Worm (Caenorhabditis elegans) whole organism, L1 larva: Measurements from ENCODE around the gene ZK1307.3.
A peak's percentile ranks its signal among the peaks of the same experiment; 100 is the strongest.

Experiments
- alr-1 ChIP-seq: fragments of 200-800 bp; sonication (Bioruptor generic); optimal IDR thresholded peaks from 2 replicates; lab custom pipeline; 2018; ENCODE audit warnings: borderline replicate concordance, mild to moderate bottlenecking, missing genetic modification characterization, missing compliant biosample characterization
- blmp-1 ChIP-seq: fragments of 150-350 bp; optimal IDR thresholded peaks from 2 replicates; lab custom pipeline; 2014; ENCODE audit warnings: missing biosample characterization, missing genetic modification characterization
- ceh-8 ChIP-seq: fragments of 200-800 bp; sonication (Bioruptor generic); optimal IDR thresholded peaks from 2 replicates; lab custom pipeline; 2018; ENCODE audit warnings: mild to moderate bottlenecking, missing genetic modification characterization, moderate library complexity, missing compliant biosample characterization
- ceh-82 ChIP-seq, 3 experiments: fragments of 150-350 bp in 1 of 3; sonication (generic microtip) in 2 of 3; optimal IDR thresholded peaks; 2 replicates each; lab custom pipeline; 2014 to 2017; ENCODE audit warnings: missing biosample characterization in 3 of 3, missing genetic modification characterization in 3 of 3
- ceh-90 ChIP-seq: sonication (generic microtip); optimal IDR thresholded peaks from 2 replicates; lab custom pipeline; 2016; ENCODE audit warnings: missing genetic modification characterization, missing compliant biosample characterization
- ces-1 ChIP-seq: fragments of 150-350 bp; optimal IDR thresholded peaks from 2 replicates; lab custom pipeline; 2014; ENCODE audit warnings: missing biosample characterization, missing genetic modification reagents, missing genetic modification characterization
- dpl-1 ChIP-seq, 3 experiments: fragments of 150-350 bp in 2 of 3; sonication (generic microtip) in 1 of 3; optimal IDR thresholded peaks; 2 replicates each; lab custom pipeline; 2014 to 2017; ENCODE audit warnings: missing biosample characterization in 3 of 3, missing genetic modification characterization in 3 of 3, missing genetic modification reagents in 3 of 3
- efl-1 ChIP-seq, 4 experiments: fragments of 150-350 bp; optimal IDR thresholded peaks in 3 of 4; peaks in 1 of 4; 1 replicate in 1 of 4; 2 replicates in 3 of 4; lab custom pipeline; 2014; ENCODE audit warnings: missing biosample characterization in 2 of 4, missing genetic modification characterization in 2 of 4, missing genetic modification reagents in 2 of 4
- egl-13 ChIP-seq: sonication (generic microtip); optimal IDR thresholded peaks from 2 replicates; lab custom pipeline; 2016; ENCODE audit warnings: missing genotype, missing genetic modification reagents, missing genetic modification characterization, missing compliant biosample characterization
- egl-27 ChIP-seq, 2 experiments: fragments of 150-350 bp in 1 of 2; sonication (generic microtip); optimal IDR thresholded peaks; 3 replicates each; lab custom pipeline; 2017 to 2018; ENCODE audit warnings: missing biosample characterization in 2 of 2, missing genetic modification characterization in 2 of 2, missing genetic modification reagents in 2 of 2
- fkh-10 ChIP-seq: sonication (generic microtip); optimal IDR thresholded peaks from 2 replicates; lab custom pipeline; 2017; ENCODE audit warnings: missing biosample characterization, missing genetic modification reagents, missing genetic modification characterization
- irx-1 ChIP-seq: sonication (generic microtip); optimal IDR thresholded peaks from 2 replicates; lab custom pipeline; 2016; ENCODE audit warnings: missing genetic modification characterization, missing compliant biosample characterization
- jun-1 ChIP-seq: fragments of 150-350 bp; optimal IDR thresholded peaks from 2 replicates; lab custom pipeline; 2014; ENCODE audit warnings: missing biosample characterization, missing genetic modification reagents, missing genetic modification characterization
- lin-14 ChIP-seq: fragments of 200-800 bp; sonication (Bioruptor generic); optimal IDR thresholded peaks from 2 replicates; lab custom pipeline; 2018; ENCODE audit warnings: mild to moderate bottlenecking, missing genetic modification characterization, moderate library complexity, missing compliant biosample characterization
- lin-15B ChIP-seq: fragments of 150-350 bp; sonication (generic microtip); optimal IDR thresholded peaks from 3 replicates; lab custom pipeline; 2014; ENCODE audit warnings: missing biosample characterization, missing genetic modification characterization
- lin-35 ChIP-seq, 2 experiments: fragments of 150-350 bp; optimal IDR thresholded peaks; 2 replicates each; lab custom pipeline; 2014; ENCODE audit warnings: missing biosample characterization in 2 of 2, missing genetic modification characterization in 2 of 2, missing genetic modification reagents in 2 of 2
- lsy-2 ChIP-seq, 2 experiments: fragments of 150-350 bp; optimal IDR thresholded peaks; 2 replicates each; lab custom pipeline; 2014; ENCODE audit warnings: missing biosample characterization in 2 of 2, missing genetic modification characterization in 2 of 2
- mep-1 ChIP-seq: fragments of 150-350 bp; optimal IDR thresholded peaks from 2 replicates; lab custom pipeline; 2014; ENCODE audit warnings: missing biosample characterization, missing genetic modification characterization
- nhr-11 ChIP-seq: fragments of 150-350 bp; optimal IDR thresholded peaks from 2 replicates; lab custom pipeline; 2014; ENCODE audit warnings: missing biosample characterization, missing genetic modification characterization
- nhr-19 ChIP-seq: fragments of 200-800 bp; sonication (Bioruptor generic); conservative IDR thresholded peaks from 2 replicates; pipeline ENCODE4 v1.3.6; 2022; ENCODE audit warnings: missing genetic modification characterization, missing compliant biosample characterization
- nhr-20 ChIP-seq: sonication (generic microtip); optimal IDR thresholded peaks from 2 replicates; lab custom pipeline; 2016; ENCODE audit warnings: mild to moderate bottlenecking, missing genetic modification characterization, missing compliant biosample characterization
- nhr-237 ChIP-seq: fragments of 150-350 bp; optimal IDR thresholded peaks from 2 replicates; lab custom pipeline; 2014; ENCODE audit warnings: missing biosample characterization, missing genetic modification characterization
- nhr-47 ChIP-seq: sonication (generic microtip); optimal IDR thresholded peaks from 2 replicates; lab custom pipeline; 2016; ENCODE audit warnings: mild to moderate bottlenecking, missing genetic modification characterization, moderate library complexity, missing compliant biosample characterization
- nhr-71 ChIP-seq: sonication (generic microtip); optimal IDR thresholded peaks from 2 replicates; lab custom pipeline; 2016; ENCODE audit warnings: mild to moderate bottlenecking, missing genetic modification characterization, moderate library complexity, missing compliant biosample characterization
- nhr-76 ChIP-seq: sonication (generic microtip); optimal IDR thresholded peaks from 2 replicates; lab custom pipeline; 2017; ENCODE audit warnings: missing biosample characterization, missing genetic modification characterization
- nhr-77 ChIP-seq: fragments of 150-350 bp; optimal IDR thresholded peaks from 2 replicates; lab custom pipeline; 2014; ENCODE audit warnings: missing biosample characterization, missing genetic modification characterization
- rnt-1 ChIP-seq: sonication (generic microtip); optimal IDR thresholded peaks from 2 replicates; lab custom pipeline; 2016; ENCODE audit warnings: mild to moderate bottlenecking, missing genetic modification characterization, moderate library complexity, missing compliant biosample characterization
- skn-1 ChIP-seq: fragments of 150-350 bp; optimal IDR thresholded peaks from 2 replicates; lab custom pipeline; 2014; ENCODE audit warnings: missing biosample characterization, missing genetic modification characterization
- snu-23 ChIP-seq: sonication (generic microtip); optimal IDR thresholded peaks from 2 replicates; lab custom pipeline; 2016; ENCODE audit warnings: missing genetic modification characterization, missing compliant biosample characterization
- swsn-7 ChIP-seq: sonication (generic microtip); optimal IDR thresholded peaks from 2 replicates; lab custom pipeline; 2016; ENCODE audit warnings: missing genetic modification characterization, missing compliant biosample characterization
- unc-62 ChIP-seq: fragments of 150-350 bp; optimal IDR thresholded peaks from 2 replicates; lab custom pipeline; 2014; ENCODE audit warnings: missing biosample characterization, missing genetic modification reagents, missing genetic modification characterization
- unc-86 ChIP-seq: sonication (generic microtip); optimal IDR thresholded peaks from 2 replicates; lab custom pipeline; 2016; ENCODE audit warnings: missing genetic modification characterization, missing compliant biosample characterization
- xbp-1 ChIP-seq: sonication (generic microtip); optimal IDR thresholded peaks from 2 replicates; lab custom pipeline; 2016; ENCODE audit warnings: missing genetic modification characterization, missing compliant biosample characterization
- ztf-11 ChIP-seq, 2 experiments: sonication (generic microtip); optimal IDR thresholded peaks; 2 replicates each; lab custom pipeline; 2016 to 2017; ENCODE audit warnings: missing genetic modification characterization in 2 of 2, missing biosample characterization in 1 of 2, missing compliant biosample characterization in 1 of 2
- ztf-4 ChIP-seq: fragments of 150-350 bp; optimal IDR thresholded peaks from 2 replicates; lab custom pipeline; 2014; ENCODE audit warnings: missing biosample characterization, missing genetic modification characterization

Gene ZK1307.3

DNA sequence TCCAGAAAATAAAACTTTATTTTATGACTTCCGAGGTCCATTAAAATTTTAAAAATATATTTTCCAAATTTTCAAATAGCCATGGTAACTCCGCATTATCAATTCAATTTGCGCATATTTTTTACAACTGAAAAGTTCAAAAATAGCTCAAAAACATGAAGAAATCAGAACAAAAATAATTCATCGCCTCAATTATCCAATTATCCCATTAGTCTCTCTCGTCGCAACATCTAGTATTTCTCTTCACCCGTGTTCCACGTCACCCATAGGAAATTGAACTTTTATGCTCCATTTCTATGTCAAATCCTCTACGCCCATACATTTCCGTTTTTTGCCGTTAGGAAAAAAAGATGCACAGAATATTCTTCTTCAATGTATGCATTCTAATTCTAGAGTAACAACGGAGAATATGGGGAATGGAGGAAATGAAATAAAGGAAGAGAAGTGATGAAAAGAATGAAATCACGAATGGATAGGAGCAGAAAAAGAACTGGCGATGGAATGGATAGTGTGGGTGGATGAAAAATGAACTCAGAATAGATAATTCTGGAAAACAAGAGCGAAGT, 37.3 kb upstream of the ZK1307.3 start:
- TF ChIP-seq egl-13 (tag; lab: Kevin White, UChicago), result peak; percentile 7
- TF ChIP-seq unc-86, result peak; percentile 39
- TF ChIP-seq lsy-2 (tag; optimal IDR thresholded peaks at IDR 0.05; lab: Kevin White, UChicago), result peak in 1 of 2 experiments; percentile 30
- peak; percentile 24 for TF ChIP-seq nhr-47 (tag; lab: Kevin White, UChicago)
- TF ChIP-seq irx-1 (tag; lab: Kevin White, UChicago), result peak; percentile 9
- peak; percentile 98 for TF ChIP-seq fkh-10 (GFP tag; lab: Kevin White, UChicago)
- peak; percentile 18 for TF ChIP-seq ces-1
- TF ChIP-seq nhr-71 (tag; lab: Kevin White, UChicago), result peak; percentile 28
- no peak for TF ChIP-seq ztf-11 (tag; optimal IDR thresholded peaks at IDR 0.05; lab: Kevin White, UChicago)
- TF ChIP-seq ztf-4 (tag; lab: Kevin White, UChicago), result no peak
- TF ChIP-seq ceh-82 (tag; optimal IDR thresholded peaks at IDR 0.05; lab: Kevin White, UChicago), result no peak
- peak; percentile 96 for TF ChIP-seq ceh-8 (GFP tag; lab: Kevin White, UChicago)
- peak; percentile 79 for TF ChIP-seq lin-14 (GFP tag; lab: Kevin White, UChicago)
- TF ChIP-seq, all 84 proteins: peak for 10

- TF ChIP-seq ceh-82 (tag; optimal IDR thresholded peaks at IDR 0.05; lab: Kevin White, UChicago), result peak in 1 of 3 experiments; percentile 10
- peak; percentile 24 for TF ChIP-seq swsn-7 (tag; lab: Kevin White, UChicago)
- peak; percentile 32; the same call in 1 of the 2 replicates for TF ChIP-seq nhr-19
- TF ChIP-seq nhr-71 (tag; lab: Kevin White, UChicago), result peak; percentile 45
- TF ChIP-seq jun-1 (tag; lab: Kevin White, UChicago), result no peak
- TF ChIP-seq lin-15B, result peak; percentile 7
- TF ChIP-seq snu-23 (GFP tag; lab: Kevin White, UChicago), result peak; percentile 44
- peak; percentile 33 to 59 (median 48) for TF ChIP-seq dpl-1 (GFP tag; optimal IDR thresholded peaks at IDR 0.05; lab: Kevin White, UChicago)
- peak; percentile 67 for TF ChIP-seq mep-1 (tag; lab: Kevin White, UChicago)
- TF ChIP-seq nhr-237 (tag; lab: Kevin White, UChicago), result peak; percentile 0
- no peak for TF ChIP-seq egl-27 (tag; optimal IDR thresholded peaks at IDR 0.05; lab: Kevin White, UChicago)
- no peak for TF ChIP-seq alr-1 (tag; lab: Kevin White, UChicago)
- peak; percentile 39 to 50 for TF ChIP-seq efl-1 (optimal IDR thresholded peaks at IDR 0.05; lab: Kevin White, UChicago)
- peak; percentile 58 to 74 for TF ChIP-seq efl-1 (GFP tag; optimal IDR thresholded peaks at IDR 0.05 in 1 of 2; lab: Kevin White, UChicago)
- no peak for TF ChIP-seq ceh-90 (tag; lab: Kevin White, UChicago)
- peak; percentile 3 for TF ChIP-seq nhr-11 (tag; lab: Kevin White, UChicago)
- TF ChIP-seq unc-62, result no peak
- no peak for TF ChIP-seq nhr-76 (tag; lab: Kevin White, UChicago)
- TF ChIP-seq xbp-1 (tag; lab: Kevin White, UChicago), result peak; percentile 24
- peak; percentile 62 for TF ChIP-seq nhr-77
- TF ChIP-seq nhr-20 (tag; lab: Kevin White, UChicago), result peak; percentile 83
- peak; percentile 10 for TF ChIP-seq blmp-1
- TF ChIP-seq rnt-1 (tag; lab: Kevin White, UChicago), result peak; percentile 63
- TF ChIP-seq skn-1 (tag; lab: Kevin White, UChicago), result peak; percentile 30
- peak; percentile 28 to 51 for TF ChIP-seq lsy-2 (tag; optimal IDR thresholded peaks at IDR 0.05; lab: Kevin White, UChicago)
- peak; percentile 40 to 48 for TF ChIP-seq lin-35 (GFP tag; optimal IDR thresholded peaks at IDR 0.05; lab: Kevin White, UChicago)
- TF ChIP-seq lin-14 (GFP tag; lab: Kevin White, UChicago), result peak; percentile 50
Observed at ce11 chrII:9686663-9687193, 33.9 kb upstream of the ZK1307.3 start, which contains the start of gene ZK1320.9. Gene ZK1320.9 (minus strand): TSS chrII:9686713.

- TF ChIP-seq irx-1 (tag; lab: Kevin White, UChicago), result no peak
- TF ChIP-seq, all 84 proteins: peak for 0
Observed at ce11 chrII:9684175-9684574, 31.4 kb upstream of the ZK1307.3 start.
